Worm (Caenorhabditis elegans) whole organism, early embryonic: ENCODE measurements around the gene fbxa-136.

Experiments used
- F13C5.2 ChIP-seq: sonication (generic microtip); optimal IDR thresholded peaks from 2 replicates; lab custom pipeline; 2017; ENCODE audit warnings: mild to moderate bottlenecking, missing genetic modification characterization, inconsistent platforms, missing compliant biosample characterization
- aly-1 ChIP-seq: sonication (generic microtip); optimal IDR thresholded peaks from 2 replicates; lab custom pipeline; 2016; ENCODE audit warnings: missing genetic modification characterization, missing compliant biosample characterization
- ama-1 ChIP-seq: fragments of 150-350 bp; optimal IDR thresholded peaks from 2 replicates; lab custom pipeline; 2014
- ceh-13 ChIP-seq: fragments of 200-800 bp; sonication (Bioruptor generic); optimal IDR thresholded peaks from 2 replicates; lab custom pipeline; 2018; ENCODE audit warnings: mild to moderate bottlenecking, missing genetic modification characterization, missing compliant biosample characterization
- ceh-36 ChIP-seq: sonication (generic microtip); optimal IDR thresholded peaks from 2 replicates; lab custom pipeline; 2016; ENCODE audit warnings: missing genetic modification characterization, inconsistent platforms, missing compliant biosample characterization
- flt-1 ChIP-seq: fragments of 200-800 bp; sonication (Bioruptor generic); IDR thresholded peaks from 2 replicates; pipeline ENCODE4 v1.3.6; 2022; ENCODE audit warnings: missing genetic modification characterization, missing compliant biosample characterization
- hmg-4 ChIP-seq: fragments of 200-800 bp; sonication (Bioruptor generic); optimal IDR thresholded peaks from 2 replicates; lab custom pipeline; 2018; ENCODE audit warnings: mild to moderate bottlenecking, missing genetic modification characterization, missing compliant biosample characterization
- hnd-1 ChIP-seq: sonication (generic microtip); optimal IDR thresholded peaks from 2 replicates; lab custom pipeline; 2016; ENCODE audit warnings: missing genetic modification characterization, missing compliant biosample characterization
- pes-1 ChIP-seq: fragments of 200-800 bp; sonication (Bioruptor generic); IDR thresholded peaks from 2 replicates; pipeline ENCODE4 v1.3.6; 2022; ENCODE audit warnings: missing genetic modification reagents, missing genetic modification characterization, missing compliant biosample characterization
- scrt-1 ChIP-seq: fragments of 200-800 bp; sonication (Bioruptor generic); IDR thresholded peaks from 2 replicates; pipeline ENCODE4 v1.3.6; 2022; ENCODE audit warnings: missing genetic modification characterization, missing compliant biosample characterization
- sea-1 ChIP-seq: fragments of 200-800 bp; sonication (Bioruptor generic); conservative IDR thresholded peaks from 2 replicates; pipeline ENCODE4 v1.3.6; 2022; ENCODE audit warnings: missing genetic modification characterization, missing compliant biosample characterization
- tra-4 ChIP-seq: sonication (generic microtip); optimal IDR thresholded peaks from 2 replicates; lab custom pipeline; 2017; ENCODE audit warnings: missing genetic modification characterization, missing compliant biosample characterization

DNA sequence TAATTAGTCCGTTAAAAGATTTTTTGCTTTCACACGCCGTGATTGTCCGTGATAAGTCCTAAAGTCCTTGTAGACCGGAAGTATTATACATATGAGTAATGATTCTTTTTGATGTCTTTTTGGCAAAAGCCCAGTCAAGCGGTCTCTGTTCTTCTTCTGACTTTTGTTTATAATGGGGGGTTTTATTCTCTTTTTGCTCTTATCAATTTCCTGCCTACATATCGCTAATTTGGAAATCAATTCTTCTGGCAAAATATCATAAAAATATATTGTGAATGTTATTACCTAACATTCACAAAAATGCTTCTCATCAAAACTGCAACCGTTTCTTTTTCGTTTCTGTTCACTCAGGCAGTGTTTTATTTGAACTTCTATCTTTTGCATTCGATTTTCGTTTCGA is 44.3 kb upstream of the fbxa-136 start, which contains the start of gene srbc-61:
- TF ChIP-seq tra-4 (tag; lab: Kevin White, UChicago) (no peak), hmg-4 (GFP tag; lab: Kevin White, UChicago) (no peak), F13C5.2 (tag; lab: Kevin White, UChicago) (no peak), aly-1 (tag; lab: Kevin White, UChicago) (no peak), ceh-13 (no peak), hnd-1 (tag; lab: Kevin White, UChicago) (no peak), ama-1 (lab: Kevin White, UChicago) (no peak), pes-1 (GFP tag; lab: Robert Waterston, UW) (no peak), flt-1 (GFP tag; lab: Robert Waterston, UW) (no peak), ceh-36 (tag; lab: Kevin White, UChicago) (no peak), sea-1 (GFP tag; lab: Robert Waterston, UW) (no peak), scrt-1 (GFP tag; lab: Robert Waterston, UW) (no peak)
